Fruit fly (Drosophila melanogaster) whole organism, embryonic: Measurements from ENCODE around the gene BBIP1.
A peak's percentile ranks its signal among the peaks of the same experiment; 100 is the strongest.

Experiments
- CG10274 ChIP-seq: fragments of 200-800 bp; sonication (Bioruptor generic); optimal IDR thresholded peaks from 3 replicates; lab custom pipeline; 2017; ENCODE audit warnings: missing biosample characterization, mild to moderate bottlenecking, missing genetic modification characterization
- CG10366 ChIP-seq: fragments of 200-800 bp; sonication (Bioruptor generic); IDR thresholded peaks from 2 replicates; pipeline ENCODE4 v1.3.6; 2022; ENCODE audit warnings: missing biosample characterization, missing genetic modification characterization
- CG11504 ChIP-seq: fragments of 200-800 bp; sonication (Bioruptor generic); optimal IDR thresholded peaks from 3 replicates; lab custom pipeline; 2019; ENCODE audit warnings: missing biosample characterization, mild to moderate bottlenecking, missing genetic modification characterization, moderate library complexity
- CG11560 ChIP-seq: fragments of 200-800 bp; sonication (Bioruptor generic); IDR thresholded peaks from 3 replicates; pipeline ENCODE4 v1.3.6; 2022; ENCODE audit warnings: missing biosample characterization, missing genetic modification characterization
- CG13894 ChIP-seq: fragments of 200-800 bp; sonication (Bioruptor generic); optimal IDR thresholded peaks from 3 replicates; lab custom pipeline; 2018; ENCODE audit warnings: missing biosample characterization, mild to moderate bottlenecking, missing genetic modification characterization, moderate library complexity
- CG16779 ChIP-seq: fragments of 200-800 bp; sonication (Bioruptor generic); IDR thresholded peaks from 2 replicates; pipeline ENCODE4 v1.3.6; 2022; ENCODE audit warnings: missing biosample characterization, missing genetic modification characterization
- CG17912 ChIP-seq: fragments of 200-800 bp; sonication (Bioruptor generic); optimal IDR thresholded peaks from 2 replicates; lab custom pipeline; 2018; ENCODE audit warnings: missing biosample characterization, mild to moderate bottlenecking, missing genetic modification characterization
- CG2116 ChIP-seq: fragments of 200-800 bp; sonication (Bioruptor generic); optimal IDR thresholded peaks from 3 replicates; lab custom pipeline; 2018; ENCODE audit warnings: missing biosample characterization, mild to moderate bottlenecking, missing genetic modification characterization
- CG2678 ChIP-seq: fragments of 200-800 bp; sonication (Bioruptor generic); optimal IDR thresholded peaks from 3 replicates; lab custom pipeline; 2019; ENCODE audit warnings: missing biosample characterization, mild to moderate bottlenecking, missing genetic modification characterization, moderate library complexity
- CG31441 ChIP-seq: fragments of 200-800 bp; sonication (Bioruptor generic); IDR thresholded peaks from 2 replicates; pipeline ENCODE4 v1.3.6; 2022; ENCODE audit warnings: missing biosample characterization, missing genetic modification characterization
- CG3281 ChIP-seq: fragments of 200-800 bp; sonication (Bioruptor generic); optimal IDR thresholded peaks from 3 replicates; lab custom pipeline; 2017; ENCODE audit warnings: missing biosample characterization, mild to moderate bottlenecking, missing genetic modification characterization
- CG34224 ChIP-seq: fragments of 200-800 bp; sonication (Bioruptor generic); IDR thresholded peaks from 3 replicates; pipeline ENCODE4 v1.3.6; 2022; ENCODE audit warnings: missing biosample characterization, missing genetic modification characterization; ENCODE audit not compliant: partially characterized antibody
- CG4424 ChIP-seq: fragments of 200-800 bp; sonication (Bioruptor generic); optimal IDR thresholded peaks from 3 replicates; lab custom pipeline; 2016; ENCODE audit warnings: missing biosample characterization, missing genetic modification characterization
- CG6654 ChIP-seq: fragments of 200-800 bp; sonication (Bioruptor generic); optimal IDR thresholded peaks from 2 replicates; lab custom pipeline; 2017; ENCODE audit warnings: missing biosample characterization, mild to moderate bottlenecking, missing genetic modification characterization
- CG6683 ChIP-seq: fragments of 200-800 bp; sonication (Bioruptor generic); optimal IDR thresholded peaks from 2 replicates; lab custom pipeline; 2017; ENCODE audit warnings: missing biosample characterization, mild to moderate bottlenecking, missing genetic modification characterization, missing genetic modification reagents
- CG6791 ChIP-seq: fragments of 200-800 bp; sonication (Bioruptor generic); IDR thresholded peaks from 3 replicates; pipeline ENCODE4 v1.3.6; 2022; ENCODE audit warnings: missing biosample characterization, missing genetic modification characterization; ENCODE audit not compliant: partially characterized antibody
- CG7357 ChIP-seq: fragments of 200-800 bp; sonication (Bioruptor generic); IDR thresholded peaks from 3 replicates; pipeline ENCODE4 v1.3.6; 2022; ENCODE audit warnings: missing biosample characterization, missing genetic modification characterization
- CG7928 ChIP-seq: fragments of 200-800 bp; sonication (Bioruptor generic); optimal IDR thresholded peaks from 2 replicates; lab custom pipeline; 2017; ENCODE audit warnings: missing biosample characterization, mild to moderate bottlenecking, missing genetic modification characterization
- CG7963 ChIP-seq: fragments of 200-800 bp; sonication (Bioruptor generic); IDR thresholded peaks from 3 replicates; pipeline ENCODE4 v1.3.6; 2022; ENCODE audit warnings: missing biosample characterization, missing genetic modification characterization; ENCODE audit not compliant: partially characterized antibody
- CG8089 ChIP-seq: fragments of 200-800 bp; sonication (Bioruptor generic); optimal IDR thresholded peaks from 3 replicates; lab custom pipeline; 2016; ENCODE audit warnings: missing biosample characterization, missing genetic modification characterization
- CG8281 ChIP-seq: fragments of 200-800 bp; sonication (Bioruptor generic); optimal IDR thresholded peaks from 2 replicates; lab custom pipeline; 2018; ENCODE audit warnings: missing biosample characterization, mild to moderate bottlenecking, missing genetic modification characterization, moderate library complexity
- CG9609 ChIP-seq: fragments of 200-800 bp; sonication (Bioruptor generic); optimal IDR thresholded peaks from 3 replicates; lab custom pipeline; 2016; ENCODE audit warnings: missing biosample characterization, missing genetic modification characterization
- CTCF ChIP-seq: fragments of 200-800 bp; sonication (Bioruptor generic); optimal IDR thresholded peaks from 2 replicates; lab custom pipeline; 2017; ENCODE audit warnings: missing biosample characterization, mild to moderate bottlenecking, missing genetic modification characterization, moderate library complexity
- D ChIP-seq, 2 experiments: fragments of 200-800 bp in 1 of 2; fragments of >200 bp in 1 of 2; sonication (Bioruptor generic) in 1 of 2; optimal IDR thresholded peaks; 2 replicates in 1 of 2; 3 replicates in 1 of 2; lab custom pipeline; 2017; ENCODE audit warnings: mild to moderate bottlenecking in 1 of 2, missing biosample characterization in 1 of 2, missing genetic modification characterization in 1 of 2, missing genetic modification reagents in 1 of 2
- E2f2 ChIP-seq: fragments of 200-800 bp; sonication (Bioruptor generic); IDR thresholded peaks from 2 replicates; pipeline ENCODE4 v1.3.6; 2022; ENCODE audit warnings: missing biosample characterization, missing genetic modification characterization
- Elba2 ChIP-seq: fragments of 200-800 bp; sonication (Bioruptor generic); optimal IDR thresholded peaks from 3 replicates; lab custom pipeline; 2016; ENCODE audit warnings: missing biosample characterization, missing genetic modification characterization
- HHEX ChIP-seq: fragments of 200-800 bp; sonication (Bioruptor generic); optimal IDR thresholded peaks from 3 replicates; lab custom pipeline; 2017; ENCODE audit warnings: missing biosample characterization, mild to moderate bottlenecking, missing genetic modification characterization, missing genetic modification reagents
- Mes4 ChIP-seq: fragments of 200-800 bp; sonication (Bioruptor generic); optimal IDR thresholded peaks from 2 replicates; lab custom pipeline; 2016; ENCODE audit warnings: missing biosample characterization, missing genetic modification characterization
- NK7.1 ChIP-seq: fragments of 200-800 bp; sonication (Bioruptor generic); optimal IDR thresholded peaks from 3 replicates; lab custom pipeline; 2016; ENCODE audit warnings: missing biosample characterization, missing genetic modification characterization
- Sry-β ChIP-seq: fragments of 200-800 bp; sonication (Bioruptor generic); optimal IDR thresholded peaks from 2 replicates; lab custom pipeline; 2018; ENCODE audit warnings: missing biosample characterization, mild to moderate bottlenecking, missing genetic modification characterization, moderate library complexity
- TFAM ChIP-seq: fragments of 200-800 bp; sonication (Bioruptor generic); optimal IDR thresholded peaks from 2 replicates; lab custom pipeline; 2017; ENCODE audit warnings: missing biosample characterization, missing genetic modification characterization, inconsistent platforms
- Vsx1 ChIP-seq: fragments of 200-800 bp; sonication (Bioruptor generic); optimal IDR thresholded peaks from 2 replicates; lab custom pipeline; 2017; ENCODE audit warnings: missing biosample characterization, mild to moderate bottlenecking, missing genetic modification characterization, missing genetic modification reagents
- ara ChIP-seq: fragments of 200-800 bp; sonication (Bioruptor generic); IDR thresholded peaks from 2 replicates; pipeline ENCODE4 v1.3.6; 2022; ENCODE audit warnings: missing biosample characterization, missing genetic modification characterization
- bigmax ChIP-seq: fragments of 200-800 bp; sonication (Bioruptor generic); optimal IDR thresholded peaks from 2 replicates; lab custom pipeline; 2018; ENCODE audit warnings: missing biosample characterization, mild to moderate bottlenecking, missing genetic modification characterization
- bsh ChIP-seq, 2 experiments: fragments of 200-800 bp; sonication (Bioruptor generic); optimal IDR thresholded peaks; 2 replicates each; lab custom pipeline; 2017 to 2018; ENCODE audit warnings: mild to moderate bottlenecking in 2 of 2, missing biosample characterization in 2 of 2, missing genetic modification characterization in 2 of 2, moderate library complexity in 1 of 2
- ci ChIP-seq: fragments of 200-800 bp; sonication (Bioruptor generic); IDR thresholded peaks from 3 replicates; pipeline ENCODE4 v1.3.6; 2022; ENCODE audit warnings: missing biosample characterization, missing genetic modification characterization
- croc ChIP-seq: fragments of 200-800 bp; sonication (Bioruptor generic); conservative IDR thresholded peaks from 3 replicates; pipeline ENCODE4 v1.3.6; 2022; ENCODE audit warnings: missing biosample characterization, missing genetic modification characterization
- danr ChIP-seq: fragments of 200-800 bp; sonication (Bioruptor generic); IDR thresholded peaks from 2 replicates; pipeline ENCODE4 v1.3.6; 2022; ENCODE audit warnings: missing biosample characterization, missing genetic modification characterization
- exex ChIP-seq: fragments of 200-800 bp; sonication (Bioruptor generic); optimal IDR thresholded peaks from 4 replicates; lab custom pipeline; 2018; ENCODE audit warnings: missing biosample characterization, mild to moderate bottlenecking, missing genetic modification characterization, moderate library complexity
- gcm2 ChIP-seq: fragments of 200-800 bp; sonication (Bioruptor generic); optimal IDR thresholded peaks from 2 replicates; lab custom pipeline; 2016; ENCODE audit warnings: missing biosample characterization, missing genetic modification characterization
- ken ChIP-seq: fragments of 200-800 bp; sonication (Bioruptor generic); IDR thresholded peaks from 3 replicates; pipeline ENCODE4 v1.3.6; 2022; ENCODE audit warnings: missing biosample characterization, missing genetic modification characterization
- kni ChIP-seq: fragments of 200-800 bp; sonication (Bioruptor generic); optimal IDR thresholded peaks from 3 replicates; lab custom pipeline; 2017; ENCODE audit warnings: mild to moderate bottlenecking, missing biosample characterization, missing genetic modification reagents, missing genetic modification characterization
- nau ChIP-seq: fragments of 200-800 bp; sonication (Bioruptor generic); optimal IDR thresholded peaks from 3 replicates; lab custom pipeline; 2017; ENCODE audit warnings: missing biosample characterization, mild to moderate bottlenecking, missing genetic modification characterization, missing genetic modification reagents
- onecut ChIP-seq: fragments of 200-800 bp; sonication (Bioruptor generic); IDR thresholded peaks from 2 replicates; pipeline ENCODE4 v1.3.6; 2022; ENCODE audit warnings: missing biosample characterization, missing genetic modification characterization
- pb ChIP-seq: fragments of 200-800 bp; sonication (Bioruptor generic); optimal IDR thresholded peaks from 3 replicates; lab custom pipeline; 2016; ENCODE audit warnings: missing biosample characterization, missing genetic modification characterization
- pho ChIP-seq: fragments of 200-800 bp; sonication (Bioruptor generic); optimal IDR thresholded peaks from 2 replicates; lab custom pipeline; 2016; ENCODE audit warnings: missing biosample characterization, missing genetic modification characterization
- pita ChIP-seq: fragments of 200-800 bp; sonication (Bioruptor generic); optimal IDR thresholded peaks from 2 replicates; lab custom pipeline; 2017; ENCODE audit warnings: missing biosample characterization, mild to moderate bottlenecking, missing genetic modification characterization
- pzg ChIP-seq: fragments of 200-800 bp; sonication (Bioruptor generic); optimal IDR thresholded peaks from 3 replicates; lab custom pipeline; 2018; ENCODE audit warnings: missing biosample characterization, mild to moderate bottlenecking, missing genetic modification characterization, moderate library complexity
- rib ChIP-seq: fragments of 200-800 bp; sonication (Bioruptor generic); IDR thresholded peaks from 2 replicates; pipeline ENCODE4 v1.3.6; 2022; ENCODE audit warnings: missing biosample characterization, missing genetic modification characterization
- wdn ChIP-seq: fragments of 200-800 bp; sonication (Bioruptor generic); IDR thresholded peaks from 2 replicates; pipeline ENCODE4 v1.3.6; 2022; ENCODE audit warnings: missing biosample characterization, missing genetic modification characterization

The BBIP1 gene

DNA sequence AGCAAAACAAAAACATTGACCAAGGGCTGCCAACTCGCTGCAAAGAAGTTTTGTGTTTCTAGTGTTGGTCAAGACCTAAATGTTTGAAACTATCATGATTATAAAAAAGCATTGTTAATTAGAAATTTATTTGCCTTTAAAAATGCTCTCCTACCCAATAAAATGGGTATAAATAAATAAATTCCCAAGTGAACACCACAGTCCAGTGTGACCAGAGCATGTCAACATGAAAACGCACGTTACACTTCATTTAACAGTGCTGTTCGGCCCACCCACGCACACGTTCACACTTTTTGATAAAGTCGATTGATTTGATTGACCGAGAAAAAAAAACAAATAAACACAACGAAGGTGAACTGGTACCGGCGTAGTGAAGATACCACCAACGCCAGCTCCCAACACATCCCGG is at the start of gene BBIP1, which contains the start of the genes CG9356 and CG8135 (continued):
- TF ChIP-seq CG7928 (GFP tag; lab: Kevin White, UChicago), result peak; percentile 48
- TF ChIP-seq ken (GFP tag; lab: Robert Waterston, UW), result peak; percentile 66
- peak; percentile 73 for TF ChIP-seq E2f2 (GFP tag; lab: Robert Waterston, UW)
- TF ChIP-seq pita, result no peak
- no peak for TF ChIP-seq CG6654 (GFP tag; lab: Kevin White, UChicago)
- peak; percentile 2 for TF ChIP-seq CTCF (GFP tag; lab: Kevin White, UChicago)
- TF ChIP-seq CG6683 (GFP tag; lab: Kevin White, UChicago), result peak; percentile 37
- no peak for TF ChIP-seq gcm2 (GFP tag; lab: Kevin White, UChicago)
- peak; percentile 41; the same call in 1 of the 3 replicates for TF ChIP-seq CG6791
- TF ChIP-seq nau (GFP tag; lab: Kevin White, UChicago), result no peak
- no peak for TF ChIP-seq bigmax (GFP tag; lab: Kevin White, UChicago)
- TF ChIP-seq croc (GFP tag; lab: Robert Waterston, UW), result no peak; the same call in 2 of the 3 replicates
- TF ChIP-seq pzg (GFP tag; lab: Kevin White, UChicago), result peak; percentile 96
- TF ChIP-seq CG11504 (tag; lab: Kevin White, UChicago), result no peak
- peak; percentile 59 for TF ChIP-seq Sry-β (GFP tag; lab: Kevin White, UChicago)
- TF ChIP-seq wdn (GFP tag; lab: Robert Waterston, UW), result no peak
- no peak for TF ChIP-seq TFAM (GFP tag; lab: Kevin White, UChicago)
- TF ChIP-seq ara (GFP tag; lab: Robert Waterston, UW), result peak; percentile 65
- TF ChIP-seq NK7.1, result peak; percentile 58
- TF ChIP-seq pb (GFP tag; lab: Kevin White, UChicago), result peak; percentile 23
- TF ChIP-seq CG2678, result no peak
- TF ChIP-seq CG8089, result peak; percentile 53
- peak; percentile 86 for TF ChIP-seq onecut (GFP tag; lab: Robert Waterston, UW)
- peak; percentile 78 for TF ChIP-seq pho
- peak; percentile 63 for TF ChIP-seq CG3281 (GFP tag; lab: Kevin White, UChicago)
- peak in 1 of 2 experiments; percentile 67 for TF ChIP-seq bsh (GFP tag; optimal IDR thresholded peaks at IDR 0.05; lab: Kevin White, UChicago)
- peak; percentile 59 for TF ChIP-seq HHEX (GFP tag; lab: Kevin White, UChicago)
- TF ChIP-seq rib (GFP tag; lab: Robert Waterston, UW), result no peak
- peak; percentile 76 for TF ChIP-seq Mes4 (GFP tag; lab: Kevin White, UChicago)
- no peak for TF ChIP-seq CG10274 (GFP tag; lab: Kevin White, UChicago)
- no peak for TF ChIP-seq danr (GFP tag; lab: Robert Waterston, UW)
- TF ChIP-seq CG16779 (GFP tag; lab: Robert Waterston, UW), result no peak
- TF ChIP-seq Vsx1 (GFP tag; lab: Kevin White, UChicago), result no peak
- TF ChIP-seq Elba2, result peak; percentile 84
- TF ChIP-seq CG11560, result no peak
- TF ChIP-seq CG10366 (GFP tag; lab: Robert Waterston, UW), result peak; percentile 73
- TF ChIP-seq ci, result peak; percentile 73; the same call in 1 of the 3 replicates
- no peak for TF ChIP-seq CG8281 (tag; lab: Kevin White, UChicago)
- no peak for TF ChIP-seq CG17912 (GFP tag; lab: Kevin White, UChicago)
- no peak for TF ChIP-seq D (optimal IDR thresholded peaks at IDR 0.05; lab: Kevin White, UChicago)
- TF ChIP-seq D (GFP tag; optimal IDR thresholded peaks at IDR 0.05; lab: Kevin White, UChicago), result peak; percentile 19
- TF ChIP-seq CG31441 (GFP tag; lab: Robert Waterston, UW), result no peak; the same call in 1 of the 2 replicates
- no peak for TF ChIP-seq CG7963 (GFP tag; lab: Robert Waterston, UW)
- peak; percentile 29; the same call in 1 of the 3 replicates for TF ChIP-seq CG7357 (GFP tag; lab: Robert Waterston, UW)
- peak; percentile 77 for TF ChIP-seq CG9609 (GFP tag; lab: Kevin White, UChicago)
- no peak for TF ChIP-seq CG13894 (tag; lab: Kevin White, UChicago)
- TF ChIP-seq kni (GFP tag; lab: Kevin White, UChicago), result peak; percentile 82
- peak; percentile 84 for TF ChIP-seq CG4424 (GFP tag; lab: Kevin White, UChicago)
- TF ChIP-seq exex (tag; lab: Kevin White, UChicago), result no peak
- TF ChIP-seq CG2116 (GFP tag; lab: Kevin White, UChicago), result peak; percentile 73
- TF ChIP-seq CG34224 (GFP tag; lab: Robert Waterston, UW), result no peak
